Worm (Caenorhabditis elegans): ENCODE measurements around the gene ule-5.

ce11 chrX:11907263-11907662 is 24.3 kb downstream of the ule-5 start, which contains the start of gene Y62H9A.11:
- TF ChIP-seq nhr-71 (tag; optimal IDR thresholded peaks at IDR 0.05) (no peak), nhr-237 (tag; optimal IDR thresholded peaks at IDR 0.05) (no peak), alr-1 (tag; optimal IDR thresholded peaks at IDR 0.05; ENCODE audit: borderline replicate concordance) (no peak), ets-5 (GFP tag; IDR thresholded peaks at IDR 0.05) (no peak)

All from whole organism, L1 larva.